Worm (Caenorhabditis elegans) whole organism, L4 larva: ENCODE measurements around the gene tofu-2.

ENCODE experiments used
- ZK337.2 ChIP-seq: fragments of 200-800 bp; sonication (Bioruptor generic); IDR thresholded peaks from 2 replicates; pipeline ENCODE4 v1.3.6; 2022; ENCODE audit warnings: missing genetic modification reagents, missing genetic modification characterization, missing compliant biosample characterization
- ZK546.5 ChIP-seq, 2 experiments: sonication (generic microtip); optimal IDR thresholded peaks; 2 replicates each; lab custom pipeline; 2017; ENCODE audit warnings: missing biosample characterization in 2 of 2, missing genetic modification characterization in 2 of 2
- lim-7 ChIP-seq: fragments of 200-800 bp; sonication (Bioruptor generic); IDR thresholded peaks from 2 replicates; pipeline ENCODE4 v1.3.6; 2022; ENCODE audit warnings: missing genetic modification characterization, missing compliant biosample characterization
- lir-3 ChIP-seq: sonication (generic microtip); optimal IDR thresholded peaks from 2 replicates; lab custom pipeline; 2016; ENCODE audit warnings: mild to moderate bottlenecking, missing genetic modification characterization, missing compliant biosample characterization
- mdl-1 ChIP-seq, 2 experiments: fragments of 150-350 bp in 1 of 2; sonication (generic microtip) in 1 of 2; optimal IDR thresholded peaks; 2 replicates each; lab custom pipeline; 2014 to 2017; ENCODE audit warnings: missing biosample characterization in 2 of 2, missing genetic modification characterization in 2 of 2
- nhr-237 ChIP-seq: sonication (generic microtip); optimal IDR thresholded peaks from 2 replicates; lab custom pipeline; 2017; ENCODE audit warnings: missing biosample characterization, missing genetic modification characterization

- TF ChIP-seq ZK546.5 (tag; optimal IDR thresholded peaks at IDR 0.05; lab: Kevin White, UChicago) (no peak), lir-3 (tag; lab: Kevin White, UChicago) (no peak), ZK337.2 (GFP tag; lab: Robert Waterston, UW) (no peak), lim-7 (no peak), mdl-1 (tag; optimal IDR thresholded peaks at IDR 0.05; lab: Kevin White, UChicago) (no peak), nhr-237 (no peak)
These were observed 45.8 kb upstream of the tofu-2 start for ce11 chrV:7096811-7097210.
